Fruit fly (Drosophila melanogaster) whole organism, embryonic: Measurements from ENCODE around the gene CG1764.

Experiments used
- Atf-2 ChIP-seq: fragments of 200-800 bp; sonication (Bioruptor generic); optimal IDR thresholded peaks from 2 replicates; lab custom pipeline; 2016; ENCODE audit warnings: missing biosample characterization, missing genetic modification characterization
- CG10462 ChIP-seq: fragments of 200-800 bp; sonication (Bioruptor generic); optimal IDR thresholded peaks from 2 replicates; lab custom pipeline; 2016; ENCODE audit warnings: missing biosample characterization, missing genetic modification characterization
- CG10654 ChIP-seq: fragments of 200-800 bp; sonication (Bioruptor generic); optimal IDR thresholded peaks from 2 replicates; lab custom pipeline; 2016; ENCODE audit warnings: missing biosample characterization, missing genetic modification characterization
- CG11504 ChIP-seq: fragments of 200-800 bp; sonication (Bioruptor generic); optimal IDR thresholded peaks from 3 replicates; lab custom pipeline; 2019; ENCODE audit warnings: missing biosample characterization, mild to moderate bottlenecking, missing genetic modification characterization, moderate library complexity
- CG11723 ChIP-seq: fragments of 200-800 bp; sonication (Bioruptor generic); optimal IDR thresholded peaks from 2 replicates; lab custom pipeline; 2017; ENCODE audit warnings: missing biosample characterization, mild to moderate bottlenecking, missing genetic modification characterization
- CG12071 ChIP-seq: fragments of 200-800 bp; sonication (Bioruptor generic); optimal IDR thresholded peaks from 3 replicates; lab custom pipeline; 2018; ENCODE audit warnings: missing biosample characterization, mild to moderate bottlenecking, missing genetic modification characterization
- CG12104 ChIP-seq: fragments of 200-800 bp; sonication (Bioruptor generic); optimal IDR thresholded peaks from 3 replicates; lab custom pipeline; 2016; ENCODE audit warnings: missing biosample characterization, missing genetic modification characterization
- CG12236 ChIP-seq: fragments of 200-800 bp; sonication (Bioruptor generic); optimal IDR thresholded peaks from 2 replicates; lab custom pipeline; 2016; ENCODE audit warnings: missing biosample characterization, missing genetic modification characterization
- CG13624 ChIP-seq: fragments of 200-800 bp; sonication (Bioruptor generic); optimal IDR thresholded peaks from 2 replicates; lab custom pipeline; 2016; ENCODE audit warnings: missing biosample characterization, missing genetic modification characterization
- CG13894 ChIP-seq: fragments of 200-800 bp; sonication (Bioruptor generic); optimal IDR thresholded peaks from 3 replicates; lab custom pipeline; 2018; ENCODE audit warnings: missing biosample characterization, mild to moderate bottlenecking, missing genetic modification characterization, moderate library complexity
- CG15696 ChIP-seq: fragments of 200-800 bp; sonication (Bioruptor generic); optimal IDR thresholded peaks from 2 replicates; lab custom pipeline; 2019; ENCODE audit warnings: missing biosample characterization, mild to moderate bottlenecking, missing genetic modification characterization, moderate library complexity
- CG16813 ChIP-seq: fragments of 200-800 bp; sonication (Bioruptor generic); IDR thresholded peaks from 3 replicates; pipeline ENCODE4 v1.3.6; 2022; ENCODE audit warnings: missing biosample characterization, missing genetic modification characterization; ENCODE audit not compliant: partially characterized antibody
- CG17186 ChIP-seq: fragments of 200-800 bp; sonication (Bioruptor generic); optimal IDR thresholded peaks from 3 replicates; lab custom pipeline; 2017; ENCODE audit warnings: missing biosample characterization, missing genetic modification reagents, missing genetic modification characterization
- CG17829 ChIP-seq: fragments of 200-800 bp; optimal IDR thresholded peaks from 2 replicates; lab custom pipeline; 2019; ENCODE audit warnings: missing biosample characterization, mild to moderate bottlenecking, missing genetic modification characterization, moderate library complexity
- CG2129 ChIP-seq: fragments of 200-800 bp; sonication (Bioruptor generic); IDR thresholded peaks from 2 replicates; pipeline ENCODE4 v1.3.6; 2022; ENCODE audit warnings: missing biosample characterization, missing genetic modification characterization; ENCODE audit not compliant: partially characterized antibody
- CG3281 ChIP-seq: fragments of 200-800 bp; sonication (Bioruptor generic); optimal IDR thresholded peaks from 3 replicates; lab custom pipeline; 2017; ENCODE audit warnings: missing biosample characterization, mild to moderate bottlenecking, missing genetic modification characterization
- CG4854 ChIP-seq: fragments of 200-800 bp; sonication (Bioruptor generic); optimal IDR thresholded peaks from 2 replicates; lab custom pipeline; 2016; ENCODE audit warnings: missing biosample characterization, missing genetic modification characterization, inconsistent platforms
- CG6689 ChIP-seq: fragments of 200-800 bp; sonication (Bioruptor generic); IDR thresholded peaks from 2 replicates; pipeline ENCODE4 v1.3.6; 2022; ENCODE audit warnings: missing biosample characterization, missing genetic modification characterization
- CG9215 ChIP-seq: fragments of 200-800 bp; sonication (Bioruptor generic); IDR thresholded peaks from 2 replicates; pipeline ENCODE4 v1.3.6; 2022; ENCODE audit warnings: missing biosample characterization, missing genetic modification characterization
- CG9817 ChIP-seq: fragments of 200-800 bp; sonication (Bioruptor generic); optimal IDR thresholded peaks from 2 replicates; lab custom pipeline; 2018; ENCODE audit warnings: missing biosample characterization, mild to moderate bottlenecking, missing genetic modification characterization, moderate library complexity
- CG9876 ChIP-seq: fragments of 200-800 bp; sonication (Bioruptor generic); optimal IDR thresholded peaks from 2 replicates; lab custom pipeline; 2016; ENCODE audit warnings: missing biosample characterization, missing genetic modification characterization
- D19B ChIP-seq: fragments of 200-800 bp; sonication (Bioruptor generic); optimal IDR thresholded peaks from 2 replicates; lab custom pipeline; 2017; ENCODE audit warnings: missing biosample characterization, mild to moderate bottlenecking, missing genetic modification characterization
- Dad ChIP-seq: fragments of 200-800 bp; sonication (Bioruptor generic); optimal IDR thresholded peaks from 3 replicates; lab custom pipeline; 2016; ENCODE audit warnings: missing biosample characterization, missing genetic modification characterization
- Dbx ChIP-seq: fragments of 200-800 bp; sonication (Bioruptor generic); IDR thresholded peaks from 3 replicates; pipeline ENCODE4 v1.3.6; 2022; ENCODE audit warnings: missing biosample characterization, missing genetic modification characterization
- Dref ChIP-seq: fragments of 200-800 bp; sonication (Bioruptor generic); IDR thresholded peaks from 2 replicates; pipeline ENCODE4 v1.3.6; 2022; ENCODE audit warnings: missing biosample characterization, missing genetic modification characterization
- Eip74EF ChIP-seq, 2 experiments: fragments of 200-800 bp in 1 of 2; fragments of >200 bp in 1 of 2; sonication (Bioruptor generic) in 1 of 2; optimal IDR thresholded peaks; 2 replicates each; lab custom pipeline; 2017 to 2019; ENCODE audit warnings: missing biosample characterization in 2 of 2, missing genetic modification characterization in 2 of 2, mild to moderate bottlenecking in 1 of 2, moderate library complexity in 1 of 2
- Mrtf ChIP-seq: fragments of 200-800 bp; sonication (Bioruptor generic); IDR thresholded peaks from 3 replicates; pipeline ENCODE4 v1.3.6; 2022; ENCODE audit warnings: missing biosample characterization, missing genetic modification characterization
- Optix ChIP-seq: fragments of 200-800 bp; sonication (Bioruptor generic); IDR thresholded peaks from 3 replicates; pipeline ENCODE4 v1.3.6; 2022; ENCODE audit warnings: missing biosample characterization, missing genetic modification characterization
- Ravus ChIP-seq: fragments of 200-800 bp; sonication (Bioruptor generic); IDR thresholded peaks from 2 replicates; pipeline ENCODE4 v1.3.6; 2022; ENCODE audit warnings: missing biosample characterization, missing genetic modification characterization
- Rfx ChIP-seq: fragments of 200-800 bp; sonication (Bioruptor generic); IDR thresholded peaks from 2 replicates; pipeline ENCODE4 v1.3.6; 2022; ENCODE audit warnings: missing biosample characterization, missing genetic modification characterization
- ash1 ChIP-seq: fragments of 200-800 bp; sonication (Bioruptor generic); optimal IDR thresholded peaks from 2 replicates; lab custom pipeline; 2018; ENCODE audit warnings: missing biosample characterization, mild to moderate bottlenecking, missing genetic modification characterization
- bigmax ChIP-seq: fragments of 200-800 bp; sonication (Bioruptor generic); optimal IDR thresholded peaks from 2 replicates; lab custom pipeline; 2018; ENCODE audit warnings: missing biosample characterization, mild to moderate bottlenecking, missing genetic modification characterization
- chm ChIP-seq: fragments of 200-800 bp; sonication (Bioruptor generic); IDR thresholded peaks from 2 replicates; pipeline ENCODE4 v1.3.6; 2022; ENCODE audit warnings: missing biosample characterization, missing genetic modification characterization
- dm ChIP-seq: fragments of 200-800 bp; sonication (Bioruptor generic); optimal IDR thresholded peaks from 3 replicates; lab custom pipeline; 2016; ENCODE audit warnings: missing biosample characterization, missing genetic modification characterization
- dpn ChIP-seq, 2 experiments: fragments of 200-800 bp; sonication (Bioruptor generic); optimal IDR thresholded peaks; 3 replicates each; lab custom pipeline; 2016; ENCODE audit warnings: missing biosample characterization in 2 of 2, missing genetic modification characterization in 2 of 2
- fru ChIP-seq: fragments of >200 bp; optimal IDR thresholded peaks from 2 replicates; lab custom pipeline; 2017
- gem ChIP-seq: fragments of 200-800 bp; sonication (Bioruptor generic); optimal IDR thresholded peaks from 2 replicates; lab custom pipeline; 2019; ENCODE audit warnings: missing biosample characterization, mild to moderate bottlenecking, missing genetic modification characterization, moderate library complexity
- hbn ChIP-seq: fragments of 200-800 bp; sonication (Bioruptor generic); IDR thresholded peaks from 2 replicates; pipeline ENCODE4 v1.3.6; 2022; ENCODE audit warnings: missing biosample characterization, missing genetic modification characterization; ENCODE audit not compliant: partially characterized antibody
- jumu ChIP-seq: fragments of 200-800 bp; sonication (Bioruptor generic); optimal IDR thresholded peaks from 3 replicates; lab custom pipeline; 2016; ENCODE audit warnings: missing biosample characterization, missing genetic modification characterization
- kay ChIP-seq: fragments of 200-800 bp; sonication (Bioruptor generic); optimal IDR thresholded peaks from 2 replicates; lab custom pipeline; 2016; ENCODE audit warnings: missing biosample characterization, missing genetic modification characterization
- otp ChIP-seq: fragments of 200-800 bp; sonication (Bioruptor generic); IDR thresholded peaks from 3 replicates; pipeline ENCODE4, ENCODE4 v1.3.6; 2022; ENCODE audit warnings: missing biosample characterization, missing genetic modification characterization
- pum ChIP-seq: fragments of 200-800 bp; sonication (Bioruptor generic); optimal IDR thresholded peaks from 2 replicates; lab custom pipeline; 2016; ENCODE audit warnings: missing biosample characterization, missing genetic modification characterization
- rib ChIP-seq: fragments of 200-800 bp; sonication (Bioruptor generic); IDR thresholded peaks from 2 replicates; pipeline ENCODE4 v1.3.6; 2022; ENCODE audit warnings: missing biosample characterization, missing genetic modification characterization
- shn ChIP-seq: fragments of 200-800 bp; sonication (Bioruptor generic); optimal IDR thresholded peaks from 3 replicates; lab custom pipeline; 2016; ENCODE audit warnings: missing biosample characterization, missing genetic modification characterization
- stwl ChIP-seq: fragments of 200-800 bp; sonication (Bioruptor generic); optimal IDR thresholded peaks from 3 replicates; lab custom pipeline; 2018; ENCODE audit warnings: missing biosample characterization, mild to moderate bottlenecking, missing genetic modification characterization, moderate library complexity
- tgo ChIP-seq: fragments of 200-800 bp; sonication (Bioruptor generic); IDR thresholded peaks from 3 replicates; pipeline ENCODE4 v1.3.6; 2022; ENCODE audit warnings: missing biosample characterization, missing genetic modification characterization
- tin ChIP-seq: fragments of 200-800 bp; sonication (Bioruptor generic); optimal IDR thresholded peaks from 3 replicates; lab custom pipeline; 2016; ENCODE audit warnings: missing biosample characterization, missing genetic modification characterization
- tio ChIP-seq: fragments of 200-800 bp; sonication (Bioruptor generic); optimal IDR thresholded peaks from 2 replicates; lab custom pipeline; 2017; ENCODE audit warnings: missing biosample characterization, missing genetic modification characterization, inconsistent platforms
- tup ChIP-seq: fragments of 200-800 bp; sonication (Bioruptor generic); optimal IDR thresholded peaks from 2 replicates; lab custom pipeline; 2016; ENCODE audit warnings: missing biosample characterization, mild to moderate bottlenecking, missing genetic modification characterization, moderate library complexity
- zfh2 ChIP-seq: fragments of 200-800 bp; sonication (Bioruptor generic); optimal IDR thresholded peaks from 2 replicates; lab custom pipeline; 2016; ENCODE audit warnings: missing biosample characterization, missing genetic modification characterization

Gene CG1764

DNA sequence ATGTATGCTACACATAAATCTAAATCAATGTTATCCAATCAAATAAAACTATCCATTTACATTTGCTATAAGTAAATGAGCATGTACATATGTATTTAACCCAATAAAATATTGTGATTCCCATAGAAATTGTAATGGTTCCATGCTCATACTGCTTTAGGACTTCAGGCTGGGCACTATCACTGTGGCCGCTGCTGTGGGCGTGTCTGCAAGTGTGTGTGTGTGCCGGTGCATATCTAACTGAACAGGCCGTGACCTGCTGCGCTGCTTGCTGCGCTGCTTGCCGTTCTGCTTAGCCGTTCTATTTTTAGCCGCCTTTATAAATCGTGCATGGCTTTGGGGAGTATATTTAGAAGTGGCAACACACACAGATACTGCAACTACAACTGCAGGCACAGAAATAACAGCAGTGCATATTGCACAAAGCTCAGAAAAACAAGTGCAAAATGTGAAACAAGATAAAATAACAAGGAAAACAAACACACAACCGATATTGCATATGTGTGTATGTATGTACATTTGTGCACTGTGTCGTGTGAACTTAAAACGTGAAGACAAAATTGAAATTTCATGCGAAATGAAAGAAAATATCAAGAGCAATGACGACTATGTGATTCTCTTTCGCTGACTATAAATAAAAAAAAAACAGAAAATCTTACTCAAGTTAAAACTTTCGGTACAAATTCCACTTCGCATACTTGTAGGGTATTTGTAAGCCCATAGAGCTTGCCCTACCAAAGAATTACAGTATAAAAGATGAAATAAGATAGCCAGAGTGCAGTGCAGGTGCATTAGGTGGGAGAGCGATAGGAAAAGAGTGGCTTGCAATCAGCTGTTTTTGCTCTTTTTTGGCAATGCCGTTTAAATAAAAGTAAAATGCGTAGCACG is 24.4 kb downstream of the CG1764 start (continued):
- no peak for TF ChIP-seq Atf-2
- TF ChIP-seq otp (GFP tag; lab: Robert Waterston, UW) = no peak
- TF ChIP-seq tin (GFP tag; lab: Kevin White, UChicago) = no peak
- peak; percentile 32 for TF ChIP-seq D19B (GFP tag; lab: Kevin White, UChicago)
- no peak for TF ChIP-seq tup (GFP tag; lab: Kevin White, UChicago)
- no peak for TF ChIP-seq CG10462 (GFP tag; lab: Kevin White, UChicago)
- TF ChIP-seq Mrtf (GFP tag; lab: Robert Waterston, UW) = no peak
- TF ChIP-seq Dad (GFP tag; lab: Kevin White, UChicago) = no peak
- no peak for TF ChIP-seq Dbx (GFP tag; lab: Robert Waterston, UW)
- TF ChIP-seq chm = no peak
- no peak for TF ChIP-seq CG13894
- TF ChIP-seq CG13624 (GFP tag; lab: Kevin White, UChicago) = peak; percentile 24
- no peak for TF ChIP-seq Eip74EF (GFP tag; optimal IDR thresholded peaks at IDR 0.05; lab: Kevin White, UChicago)
- TF ChIP-seq CG3281 (GFP tag; lab: Kevin White, UChicago) = no peak
- TF ChIP-seq hbn (GFP tag; lab: Robert Waterston, UW) = no peak
- TF ChIP-seq CG15696 (tag; lab: Kevin White, UChicago) = no peak
- no peak for TF ChIP-seq CG4854 (GFP tag; lab: Kevin White, UChicago)
- TF ChIP-seq bigmax (GFP tag; lab: Kevin White, UChicago) = no peak
- peak; percentile 0 for TF ChIP-seq CG9817
- no peak for TF ChIP-seq rib
- TF ChIP-seq CG6689 (GFP tag; lab: Robert Waterston, UW) = no peak
- TF ChIP-seq shn (GFP tag; lab: Kevin White, UChicago) = no peak
- TF ChIP-seq kay = no peak
- no peak for TF ChIP-seq Rfx (GFP tag; lab: Robert Waterston, UW)
- no peak for TF ChIP-seq stwl (tag; lab: Kevin White, UChicago)
- TF ChIP-seq CG16813 (GFP tag; lab: Robert Waterston, UW) = no peak
- TF ChIP-seq Optix = no peak
- TF ChIP-seq dpn (GFP tag; optimal IDR thresholded peaks at IDR 0.05; lab: Kevin White, UChicago) = peak; percentile 17 to 30
- TF ChIP-seq CG12071 (GFP tag; lab: Kevin White, UChicago) = no peak
- TF ChIP-seq gem (tag; lab: Kevin White, UChicago) = peak; percentile 48
- peak; percentile 38 for TF ChIP-seq CG11504 (tag; lab: Kevin White, UChicago)
- TF ChIP-seq tio (GFP tag; lab: Kevin White, UChicago) = no peak
- no peak for TF ChIP-seq tgo (GFP tag; lab: Robert Waterston, UW)
- TF ChIP-seq CG17186 (GFP tag; lab: Kevin White, UChicago) = no peak
- no peak for TF ChIP-seq Dref (GFP tag; lab: Robert Waterston, UW)
- no peak for TF ChIP-seq CG12104 (GFP tag; lab: Kevin White, UChicago)
- TF ChIP-seq ash1 (GFP tag; lab: Kevin White, UChicago) = no peak
- TF ChIP-seq Ravus (GFP tag; lab: Robert Waterston, UW) = no peak
- TF ChIP-seq CG10654 (GFP tag; lab: Kevin White, UChicago) = no peak
- TF ChIP-seq jumu (GFP tag; lab: Kevin White, UChicago) = no peak
- no peak for TF ChIP-seq fru
- no peak for TF ChIP-seq CG9215 (GFP tag; lab: Robert Waterston, UW)
- no peak for TF ChIP-seq CG11723 (GFP tag; lab: Kevin White, UChicago)
- no peak for TF ChIP-seq CG9876 (GFP tag; lab: Kevin White, UChicago)
- TF ChIP-seq CG2129 = no peak
- TF ChIP-seq CG17829 (tag; lab: Kevin White, UChicago) = peak; percentile 7
- peak; percentile 2 for TF ChIP-seq zfh2 (GFP tag; lab: Kevin White, UChicago)
- TF ChIP-seq dm (GFP tag; lab: Kevin White, UChicago) = no peak
- TF ChIP-seq pum (GFP tag; lab: Kevin White, UChicago) = no peak
- no peak for TF ChIP-seq CG12236 (GFP tag; lab: Kevin White, UChicago)
